Worm (Caenorhabditis elegans) whole organism, mixed stage, embryonic: ENCODE data around the gene Y6G8.2.

Experiments used
- mls-2 ChIP-seq: sonication (generic microtip); optimal IDR thresholded peaks from 2 replicates; lab custom pipeline; 2016; ENCODE audit warnings: mild to moderate bottlenecking, missing genetic modification characterization, moderate library complexity, missing compliant biosample characterization
- nhr-76 ChIP-seq: sonication (generic microtip); optimal IDR thresholded peaks from 2 replicates; lab custom pipeline; 2017; ENCODE audit warnings: missing biosample characterization, missing genetic modification characterization
- pha-4 ChIP-seq: fragments of 150-350 bp; optimal IDR thresholded peaks from 2 replicates; lab custom pipeline; 2018; ENCODE audit warnings: missing biosample characterization, missing genetic modification reagents, missing genetic modification characterization
- snpc-4 ChIP-seq: fragments of 150-350 bp; optimal IDR thresholded peaks from 2 replicates; lab custom pipeline; 2014; ENCODE audit warnings: missing biosample characterization, missing genetic modification characterization

ce11 chrV:17558377-17558776 lies 40.4 kb downstream of the Y6G8.2 start, which contains the start of gene fbxa-174:
- no peak for TF ChIP-seq pha-4 (tag; lab: Kevin White, UChicago)
- no peak for TF ChIP-seq snpc-4
- TF ChIP-seq nhr-76 (tag; lab: Kevin White, UChicago), result no peak
- no peak for TF ChIP-seq mls-2 (tag; lab: Kevin White, UChicago)
